Fruit fly (Drosophila melanogaster): ENCODE measurements around the gene CG9593.

CG9593 gene

DNA sequence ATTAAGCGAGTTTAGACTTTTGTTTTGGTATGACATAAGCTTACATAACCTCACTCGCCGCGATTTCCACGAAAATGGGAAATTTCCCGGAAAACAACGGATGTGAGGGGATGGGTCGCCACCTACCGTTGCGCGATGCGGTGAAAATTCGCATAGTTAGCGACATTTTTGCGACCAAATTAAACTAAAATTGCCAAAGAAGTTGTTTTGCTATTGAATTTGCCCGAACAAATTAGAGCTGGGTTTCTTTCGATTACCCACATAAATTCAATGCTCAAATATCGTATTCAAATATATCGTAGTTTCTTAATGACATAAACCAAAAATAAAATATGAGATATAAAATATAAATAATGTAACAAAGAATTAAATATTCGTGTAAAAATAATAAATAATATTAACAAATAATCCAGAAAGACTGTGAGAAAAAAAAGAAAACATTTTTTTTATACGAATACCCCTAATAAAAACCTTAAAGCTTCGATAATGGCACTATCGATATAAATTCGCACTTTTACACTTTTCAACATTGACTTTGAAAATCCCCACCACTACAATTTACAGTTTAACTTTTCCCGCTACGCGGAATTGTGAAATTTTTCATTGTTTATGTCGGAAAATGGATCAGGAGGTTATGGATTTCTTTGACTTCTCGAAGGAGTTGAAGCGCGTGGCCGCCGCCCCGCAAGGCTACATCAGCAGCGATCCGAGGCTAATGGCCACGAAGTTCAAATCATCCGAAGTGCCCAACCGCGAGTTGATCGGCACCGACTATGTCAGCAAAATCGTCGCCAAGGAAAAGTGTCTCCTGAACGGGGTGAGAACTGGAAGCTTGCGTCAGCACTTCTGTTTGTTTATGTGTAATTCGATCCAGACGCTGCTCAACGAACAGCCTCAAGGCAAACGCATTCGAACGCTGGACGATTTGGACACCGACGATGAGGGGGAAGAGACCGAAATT lies 35.1 kb downstream of the CG9593 start, which contains the start of the genes ND-23 and spn-E (continued):
- TF ChIP-seq bab2 (GFP tag; optimal IDR thresholded peaks at IDR 0.05) (no peak), CG31388 (GFP tag; optimal IDR thresholded peaks at IDR 0.05) (no peak), CkIIα-i1 (GFP tag; IDR thresholded peaks at IDR 0.05) (no peak), so (GFP tag; IDR thresholded peaks at IDR 0.05) (no peak), Doc2 (GFP tag; IDR thresholded peaks at IDR 0.05) (no peak), sd (tag; optimal IDR thresholded peaks at IDR 0.05) (no peak), lab (GFP tag; optimal IDR thresholded peaks at IDR 0.05) (no peak), CG6765 (GFP tag; optimal IDR thresholded peaks at IDR 0.05) (no peak), Poxn (GFP tag; IDR thresholded peaks at IDR 0.05) (no peak), CG5180 (GFP tag; optimal IDR thresholded peaks at IDR 0.05) (no peak), CG1233 (GFP tag; optimal IDR thresholded peaks at IDR 0.05) (no peak), Lpt (GFP tag; optimal IDR thresholded peaks at IDR 0.05) (no peak), HLH54F (GFP tag; optimal IDR thresholded peaks at IDR 0.05) (no peak), Bteb2 (GFP tag; optimal IDR thresholded peaks at IDR 0.05) (no peak), CG14014 (GFP tag; IDR thresholded peaks at IDR 0.05) (no peak), ash1 (GFP tag; optimal IDR thresholded peaks at IDR 0.05) (no peak), Jarid2 (GFP tag; optimal IDR thresholded peaks at IDR 0.05) (no peak), CG13424 (tag; optimal IDR thresholded peaks at IDR 0.05) (peak; percentile 67), CG9876 (GFP tag; optimal IDR thresholded peaks at IDR 0.05) (no peak), CG15479 (GFP tag; optimal IDR thresholded peaks at IDR 0.05) (no peak), Bdp1 (GFP tag; optimal IDR thresholded peaks at IDR 0.05) (no peak), luna (GFP tag; optimal IDR thresholded peaks at IDR 0.05) (no peak), slbo (GFP tag; IDR thresholded peaks at IDR 0.05) (peak; percentile 68), gce (GFP tag; IDR thresholded peaks at IDR 0.05) (no peak), CG18764 (GFP tag; optimal IDR thresholded peaks at IDR 0.05) (peak; percentile 1), dm (GFP tag; optimal IDR thresholded peaks at IDR 0.05) (no peak), otp (GFP tag; IDR thresholded peaks at IDR 0.05) (no peak), mld (GFP tag; IDR thresholded peaks at IDR 0.05; ENCODE audit: partially characterized antibody) (peak; percentile 60; the same call in 1 of the 3 replicates), CG5953 (GFP tag; IDR thresholded peaks at IDR 0.05) (peak; percentile 14; the same call in 1 of the 2 replicates), Oli (tag; optimal IDR thresholded peaks at IDR 0.05) (peak; percentile 11), dimm (GFP tag; IDR thresholded peaks at IDR 0.05) (no peak), Atf-2 (GFP tag; optimal IDR thresholded peaks at IDR 0.05) (no peak), zfh1 (GFP tag; IDR thresholded peaks at IDR 0.05) (no peak; the same call in 2 of the 3 replicates), danr (GFP tag; IDR thresholded peaks at IDR 0.05) (no peak), sob (GFP tag; IDR thresholded peaks at IDR 0.05) (0 out of 2 replicates have a peak, but pooled peaks have one; percentile 58), CG8478 (optimal IDR thresholded peaks at IDR 0.05) (no peak), Mes4 (GFP tag; optimal IDR thresholded peaks at IDR 0.05) (no peak), CG1792 (GFP tag; optimal IDR thresholded peaks at IDR 0.05) (no peak), NC2α (GFP tag; optimal IDR thresholded peaks at IDR 0.05) (no peak), unc-4 (GFP tag; IDR thresholded peaks at IDR 0.05; ENCODE audit: partially characterized antibody) (peak; percentile 86), CG3281 (GFP tag; optimal IDR thresholded peaks at IDR 0.05) (peak; percentile 24), Chrac-16 (GFP tag; optimal IDR thresholded peaks at IDR 0.05) (peak; percentile 60), H2.0 (GFP tag; IDR thresholded peaks at IDR 0.05) (no peak; the same call in 1 of the 2 replicates), CG17385 (GFP tag; optimal IDR thresholded peaks at IDR 0.05) (no peak), CG6272 (GFP tag; IDR thresholded peaks at IDR 0.05) (no peak; the same call in 1 of the 2 replicates), Abd-B (GFP tag; optimal IDR thresholded peaks at IDR 0.05) (peak; percentile 46), CG31441 (GFP tag; IDR thresholded peaks at IDR 0.05) (no peak; the same call in none of the 2 replicates), lmd (GFP tag; IDR thresholded peaks at IDR 0.05) (peak; percentile 22; the same call in 1 of the 2 replicates), org-1 (GFP tag; optimal IDR thresholded peaks at IDR 0.05) (no peak), CG34224 (GFP tag; IDR thresholded peaks at IDR 0.05; ENCODE audit: partially characterized antibody) (peak; percentile 57; the same call in 1 of the 3 replicates)
